Fruit fly (Drosophila melanogaster) whole organism, wandering third instar larva: ENCODE measurements around the gene CG4511.

Experiments used
- CrebA ChIP-seq: fragments of 200-800 bp; sonication (Bioruptor generic); optimal IDR thresholded peaks from 2 replicates; lab custom pipeline; 2016; ENCODE audit warnings: missing biosample characterization, mild to moderate bottlenecking, missing genetic modification characterization, borderline replicate concordance
- Dfd ChIP-seq: fragments of >200 bp; optimal IDR thresholded peaks from 2 replicates; lab custom pipeline; 2017; ENCODE audit warnings: missing biosample characterization, missing genetic modification characterization
- GATAd ChIP-seq: sonication (Bioruptor generic); optimal IDR thresholded peaks from 2 replicates; lab custom pipeline; 2016; ENCODE audit warnings: missing biosample characterization, missing genetic modification characterization
- HLH106 ChIP-seq: fragments of 200-800 bp; optimal IDR thresholded peaks from 3 replicates; lab custom pipeline; 2019; ENCODE audit warnings: missing biosample characterization, mild to moderate bottlenecking, missing genetic modification characterization, moderate library complexity
- Hr78 ChIP-seq: fragments of >200 bp; optimal IDR thresholded peaks from 2 replicates; lab custom pipeline; 2017; ENCODE audit warnings: missing biosample characterization, missing genetic modification characterization
- Myc ChIP-seq: fragments of >200 bp; optimal IDR thresholded peaks from 2 replicates; lab custom pipeline; 2017
- Vsx2 ChIP-seq: fragments of 200-300, 225-300 bp; sonication (Bioruptor generic); optimal IDR thresholded peaks from 2 replicates; lab custom pipeline; 2018; ENCODE audit warnings: missing biosample characterization, missing genetic modification characterization; ENCODE audit not compliant: partially characterized antibody
- dl ChIP-seq, 2 experiments: fragments of 175-275, 200-275 bp in 1 of 2; fragments of 200-275 bp in 1 of 2; sonication (Bioruptor generic); optimal IDR thresholded peaks; lab custom pipeline; 2018; ENCODE audit warnings: mild to moderate bottlenecking in 2 of 2, missing biosample characterization in 2 of 2, missing genetic modification characterization in 2 of 2, moderate library complexity in 2 of 2; ENCODE audit not compliant: partially characterized antibody in 2 of 2, insufficient read depth in 1 of 2
- dsf ChIP-seq: sonication (Bioruptor generic); optimal IDR thresholded peaks from 2 replicates; lab custom pipeline; 2016; ENCODE audit warnings: missing biosample characterization, missing genetic modification characterization, borderline replicate concordance
- ey ChIP-seq: fragments of 200-800 bp; sonication (Bioruptor generic); optimal IDR thresholded peaks from 2 replicates; lab custom pipeline; 2016; ENCODE audit warnings: missing biosample characterization, missing genetic modification characterization
- psq ChIP-seq: fragments of 200-800 bp; sonication (Bioruptor generic); optimal IDR thresholded peaks from 3 replicates; lab custom pipeline; 2017; ENCODE audit warnings: missing biosample characterization, mild to moderate bottlenecking, missing genetic modification characterization, moderate library complexity
- rgr ChIP-seq: fragments of 200-800 bp; sonication (Bioruptor generic); optimal IDR thresholded peaks from 3 replicates; lab custom pipeline; 2016; ENCODE audit warnings: missing biosample characterization, mild to moderate bottlenecking, missing genetic modification characterization
- usp ChIP-seq: fragments of >200 bp; optimal IDR thresholded peaks from 2 replicates; lab custom pipeline; 2017; ENCODE audit warnings: missing biosample characterization, missing genetic modification characterization

dm6 chr3R:10888300-10888632, 34.0 kb downstream of the CG4511 start:
- TF ChIP-seq GATAd (GFP tag; lab: Kevin White, UChicago) (no peak), Dfd (GFP tag; lab: Kevin White, UChicago) (no peak), Vsx2 (no peak), Hr78 (GFP tag; lab: Kevin White, UChicago) (no peak), CrebA (GFP tag; lab: Kevin White, UChicago) (no peak), ey (no peak), dsf (no peak), dl (GFP tag; optimal IDR thresholded peaks at IDR 0.05; lab: Kevin White, UChicago; ENCODE audit: insufficient read depth in 1 of 2, partially characterized antibody in 2 of 2) (no peak), Myc (lab: Kevin White, UChicago) (no peak), HLH106 (tag; lab: Kevin White, UChicago) (no peak), rgr (GFP tag; lab: Kevin White, UChicago) (no peak), psq (no peak), usp (GFP tag; lab: Kevin White, UChicago) (no peak)
